Worm (Caenorhabditis elegans): ENCODE results near the gene K12D9.1.

Gene K12D9.1

ce11 chrV:3034236-3034635, 20.0 kb downstream of the K12D9.1 start, which contains the start of gene srw-8:
TSS of gene srw-8 (minus strand) at chrV:3034336.
- TF ChIP-seq ZK546.5 (tag; optimal IDR thresholded peaks at IDR 0.05) = no peak
- no peak for TF ChIP-seq nhr-76 (tag; optimal IDR thresholded peaks at IDR 0.05)
- TF ChIP-seq nhr-12 (tag; optimal IDR thresholded peaks at IDR 0.05) = no peak
- no peak for TF ChIP-seq egl-27 (tag; optimal IDR thresholded peaks at IDR 0.05)
- TF ChIP-seq ceh-9 (tag; optimal IDR thresholded peaks at IDR 0.05) = no peak
- no peak for TF ChIP-seq lin-15B (tag; optimal IDR thresholded peaks at IDR 0.05)
- no peak for TF ChIP-seq mdl-1 (tag; optimal IDR thresholded peaks at IDR 0.05)
- no peak for TF ChIP-seq lsy-12 (tag; optimal IDR thresholded peaks at IDR 0.05)
- TF ChIP-seq snpc-4 (tag; optimal IDR thresholded peaks at IDR 0.05) = no peak

ce11 chrV:3038058-3038457, 23.8 kb downstream of the K12D9.1 start:
- TF ChIP-seq fkh-2 (tag; optimal IDR thresholded peaks at IDR 0.05) (no peak), ZK546.5 (tag; optimal IDR thresholded peaks at IDR 0.05) (no peak), skn-1 (tag; optimal IDR thresholded peaks at IDR 0.05) (no peak), eor-1 (tag; optimal IDR thresholded peaks at IDR 0.05) (no peak), pha-4 (tag; optimal IDR thresholded peaks at IDR 0.05) (no peak), ztf-11 (tag; optimal IDR thresholded peaks at IDR 0.05) (no peak), nfya-1 (tag; optimal IDR thresholded peaks at IDR 0.05; ENCODE audit: insufficient read depth) (no peak), ztf-4 (tag; optimal IDR thresholded peaks at IDR 0.05) (no peak), nhr-23 (tag; optimal IDR thresholded peaks at IDR 0.05) (no peak)

ce11 chrV:3039282-3039681, 25.0 kb downstream of the K12D9.1 start, which contains the start of gene chpf-2:
TSS of gene chpf-2 (minus strand) at chrV:3039382.
- no peak for TF ChIP-seq sea-2 (GFP tag; optimal IDR thresholded peaks at IDR 0.05)

- TF ChIP-seq R02D3.7 (tag; optimal IDR thresholded peaks at IDR 0.05) (no peak), daf-12 (tag; optimal IDR thresholded peaks at IDR 0.05) (no peak), aly-2 (tag; optimal IDR thresholded peaks at IDR 0.05) (no peak), pqm-1 (tag; optimal IDR thresholded peaks at IDR 0.05) (no peak), fkh-10 (GFP tag; optimal IDR thresholded peaks at IDR 0.05) (no peak), unc-62 (GFP tag; optimal IDR thresholded peaks at IDR 0.05) (no peak), egl-5 (tag; optimal IDR thresholded peaks at IDR 0.05) (no peak), ceh-16 (tag; optimal IDR thresholded peaks at IDR 0.05) (no peak), fkh-2 (tag; optimal IDR thresholded peaks at IDR 0.05) (no peak), egl-27 (tag; optimal IDR thresholded peaks at IDR 0.05) (no peak), ztf-4 (tag; optimal IDR thresholded peaks at IDR 0.05) (no peak)
These were observed 26.6 kb downstream of the K12D9.1 start for ce11 chrV:3040930-3041329.

ce11 chrV:3044837-3045236, 30.6 kb downstream of the K12D9.1 start, which contains the start of gene F59D6.1:
TSS of gene F59D6.1 (plus strand) at chrV:3045137.
- TF ChIP-seq ztf-4 (tag; optimal IDR thresholded peaks at IDR 0.05) (no peak), nfya-1 (tag; optimal IDR thresholded peaks at IDR 0.05; ENCODE audit: insufficient read depth) (no peak), ztf-11 (tag; optimal IDR thresholded peaks at IDR 0.05) (no peak), nhr-28 (tag; optimal IDR thresholded peaks at IDR 0.05) (no peak), nhr-23 (tag; optimal IDR thresholded peaks at IDR 0.05) (no peak), skn-1 (tag; optimal IDR thresholded peaks at IDR 0.05) (no peak), hmg-11 (tag; optimal IDR thresholded peaks at IDR 0.05) (no peak), ceh-16 (tag; optimal IDR thresholded peaks at IDR 0.05) (no peak), tbx-2 (tag; optimal IDR thresholded peaks at IDR 0.05) (no peak), nhr-77 (tag; optimal IDR thresholded peaks at IDR 0.05) (no peak), elt-1 (tag; optimal IDR thresholded peaks at IDR 0.05) (no peak), lin-39 (tag; optimal IDR thresholded peaks at IDR 0.05) (no peak), ZK546.5 (tag; optimal IDR thresholded peaks at IDR 0.05) (no peak), lin-15B (tag; optimal IDR thresholded peaks at IDR 0.05) (no peak), R02D3.7 (tag; optimal IDR thresholded peaks at IDR 0.05) (no peak)

- TF ChIP-seq ztf-4 (tag; optimal IDR thresholded peaks at IDR 0.05) (no peak), lin-39 (tag; optimal IDR thresholded peaks at IDR 0.05) (no peak), ZK546.5 (tag; optimal IDR thresholded peaks at IDR 0.05) (no peak), nhr-12 (tag; optimal IDR thresholded peaks at IDR 0.05) (no peak), elt-2 (tag; optimal IDR thresholded peaks at IDR 0.05) (no peak), snpc-4 (tag; optimal IDR thresholded peaks at IDR 0.05) (no peak), fkh-10 (GFP tag; optimal IDR thresholded peaks at IDR 0.05) (no peak)
These were observed 32.1 kb downstream of the K12D9.1 start for ce11 chrV:3046364-3046763.

Measured in whole organism, L3 larva.